Worm (Caenorhabditis elegans): Measurements from ENCODE around the gene srsx-36.

The srsx-36 gene

ce11 chrV:15766122-15766594 is 43.3 kb downstream of the srsx-36 start, which contains the start of the genes haf-3 and F57A10.2 (continued):
- TF ChIP-seq ama-1 (optimal IDR thresholded peaks at IDR 0.05) (peak; percentile 60), nhr-25 (tag; optimal IDR thresholded peaks at IDR 0.05) (peak; percentile 92), nhr-11 (tag; optimal IDR thresholded peaks at IDR 0.05) (no peak), nhr-10 (tag; optimal IDR thresholded peaks at IDR 0.05) (peak; percentile 81), F13H6.1 (tag; optimal IDR thresholded peaks at IDR 0.05) (peak; percentile 91), R02D3.7 (tag; optimal IDR thresholded peaks at IDR 0.05) (peak; percentile 72), ZK546.5 (tag; optimal IDR thresholded peaks at IDR 0.05) (no peak), alr-1 (tag; optimal IDR thresholded peaks at IDR 0.05) (no peak), ceh-16 (tag; optimal IDR thresholded peaks at IDR 0.05) (peak; percentile 60), ceh-82 (tag; optimal IDR thresholded peaks at IDR 0.05) (peak; percentile 78), lsy-2 (tag; optimal IDR thresholded peaks at IDR 0.05) (peak; percentile 92 to 96), elt-1 (tag; optimal IDR thresholded peaks at IDR 0.05) (no peak), mdl-1 (tag; optimal IDR thresholded peaks at IDR 0.05) (peak in 1 of 2 experiments; percentile 19), Y55F3AM.14 (GFP tag; optimal IDR thresholded peaks at IDR 0.05) (peak; percentile 37), nhr-237 (tag; optimal IDR thresholded peaks at IDR 0.05) (peak; percentile 80), snpc-4 (tag; optimal IDR thresholded peaks at IDR 0.05) (peak; percentile 87), C34F6.9 (tag; optimal IDR thresholded peaks at IDR 0.05) (peak; percentile 96), egl-27 (tag; optimal IDR thresholded peaks at IDR 0.05) (peak; percentile 92), lin-11 (tag; optimal IDR thresholded peaks at IDR 0.05) (peak; percentile 64), nhr-21 (tag; optimal IDR thresholded peaks at IDR 0.05) (peak; percentile 87)

ce11 chrV:15758449-15758848 is 51.0 kb downstream of the srsx-36 start, which contains the start of gene str-9:
Gene str-9, plus strand, starts transcription at chrV:15758749.
- TF ChIP-seq nhr-129 (tag; optimal IDR thresholded peaks at IDR 0.05) (no peak), lsy-2 (tag; optimal IDR thresholded peaks at IDR 0.05) (no peak)
